Fruit fly (Drosophila melanogaster): ENCODE data around the gene loh.

dm6 chr2L:10396877-10397587 is 45.3 kb upstream of the loh start:
- no peak for TF ChIP-seq fd59A (GFP tag; optimal IDR thresholded peaks at IDR 0.05)
- TF ChIP-seq Eip78C (GFP tag) = peak; percentile 46

Measured in whole organism, prepupa.